Worm (Caenorhabditis elegans) whole organism, L4/young adult: ENCODE measurements around the gene W04B5.8.

Experiments used
- W03F9.2 ChIP-seq: fragments of 150-350 bp; optimal IDR thresholded peaks from 2 replicates; lab custom pipeline; 2014; ENCODE audit warnings: missing biosample characterization, missing genetic modification characterization
- him-1 ChIP-seq: sonication (generic microtip); optimal IDR thresholded peaks from 2 replicates; lab custom pipeline; 2016; ENCODE audit warnings: missing genotype, missing genetic modification reagents, missing genetic modification characterization, missing compliant biosample characterization

DNA sequence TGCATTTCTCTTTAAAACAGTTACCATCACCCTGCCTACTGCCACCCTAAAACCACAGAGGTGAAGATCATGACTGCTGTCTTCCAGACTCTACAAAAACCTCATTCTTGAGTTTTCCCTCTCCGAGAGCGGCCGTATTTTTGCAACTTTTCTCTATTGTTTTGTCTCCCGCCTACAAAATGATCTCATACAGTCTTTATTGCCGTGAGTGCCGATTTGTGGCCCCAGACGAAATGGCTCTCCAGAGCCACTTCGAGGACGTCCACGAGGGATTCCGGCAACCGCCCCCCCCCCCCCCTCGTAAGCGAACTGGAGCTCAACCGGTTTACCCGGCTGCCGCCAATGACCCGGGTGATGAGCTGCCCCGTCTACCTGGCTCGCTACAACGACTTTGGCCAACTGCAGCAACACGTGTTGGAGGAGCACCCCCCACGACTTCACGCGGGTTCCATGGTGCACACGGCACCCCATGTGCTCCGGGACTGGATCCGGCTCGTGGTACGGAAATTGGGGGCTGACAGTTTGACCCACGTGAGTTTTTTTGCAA lies 1.3 kb upstream of the W04B5.8 start:
- TF ChIP-seq him-1 (tag; lab: Kevin White, UChicago): no peak
- no peak for TF ChIP-seq W03F9.2 (tag; lab: Kevin White, UChicago)
